Worm (Caenorhabditis elegans) whole organism, late embryonic: ENCODE data around the gene lgc-46.
"Not testable (repeated sequence)": the region's sequence is repeated elsewhere in the genome, so short reads cannot be mapped to it uniquely, and the experiment has no call there.

Experiments used
- T23F11.4 ChIP-seq: fragments of 200-800 bp; sonication (Bioruptor generic); optimal IDR thresholded peaks from 2 replicates; lab custom pipeline; 2018; ENCODE audit warnings: mild to moderate bottlenecking, missing genetic modification characterization, missing compliant biosample characterization
- sox-4 ChIP-seq: sonication (generic microtip); optimal IDR thresholded peaks from 2 replicates; lab custom pipeline; 2017; ENCODE audit warnings: mild to moderate bottlenecking, missing genetic modification characterization, inconsistent platforms, missing compliant biosample characterization
- unc-42 ChIP-seq: sonication (generic microtip); optimal IDR thresholded peaks from 2 replicates; lab custom pipeline; 2016; ENCODE audit warnings: missing genotype, missing genetic modification characterization, missing compliant biosample characterization

The lgc-46 gene

DNA sequence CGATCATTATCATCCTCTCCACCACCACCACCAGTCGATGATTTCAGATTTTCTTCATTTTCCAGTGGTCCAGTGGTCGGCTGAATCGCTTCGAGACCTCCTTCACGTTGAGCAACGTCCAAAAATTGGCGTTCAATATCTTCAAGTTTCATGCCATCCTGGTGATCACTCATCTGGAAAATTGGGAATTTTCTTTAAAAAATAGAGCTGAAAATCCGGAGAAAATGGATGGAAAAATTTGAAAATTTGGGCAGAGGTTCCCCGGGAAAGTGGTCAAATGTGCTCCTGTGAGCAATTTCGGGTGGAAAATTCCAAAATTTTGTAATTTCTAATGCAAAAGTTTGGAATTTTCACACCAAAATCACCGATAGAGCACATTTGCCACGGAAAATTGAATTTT, 59.4 kb downstream of the lgc-46 start, which contains the start of gene uaf-1:
TSS of gene uaf-1 (minus strand) at position 173 of the 400 bp plus-strand sequence.
- TF ChIP-seq sox-4 (tag; lab: Kevin White, UChicago); unc-42 (tag; lab: Kevin White, UChicago); T23F11.4: not testable (repeated sequence)
